Fruit fly (Drosophila melanogaster): Measurements from ENCODE around the gene Rab23.

The Rab23 gene

dm6 chr3R:5636519-5637430 lies 48.5 kb downstream of the Rab23 start, which contains the start of the genes CG31548 and CG12170:
Gene CG31548, minus strand, starts transcription at chr3R:5636852.
Gene CG12170, plus strand, starts transcription at chr3R:5637234.
- TF ChIP-seq Dll (optimal IDR thresholded peaks at IDR 0.05) (no peak), usp (GFP tag; optimal IDR thresholded peaks at IDR 0.05) (no peak), CG8478 (optimal IDR thresholded peaks at IDR 0.05) (no peak), pan (optimal IDR thresholded peaks at IDR 0.05) (no peak), psq (optimal IDR thresholded peaks at IDR 0.05) (no peak), EcR (GFP tag; optimal IDR thresholded peaks at IDR 0.05) (no peak)

- no peak for TF ChIP-seq pan (optimal IDR thresholded peaks at IDR 0.05)
- no peak for TF ChIP-seq CG8478 (optimal IDR thresholded peaks at IDR 0.05)
- no peak for TF ChIP-seq psq (optimal IDR thresholded peaks at IDR 0.05)
- no peak for TF ChIP-seq EcR (GFP tag; optimal IDR thresholded peaks at IDR 0.05)
- no peak for TF ChIP-seq usp (GFP tag; optimal IDR thresholded peaks at IDR 0.05)
- no peak for TF ChIP-seq Dll (optimal IDR thresholded peaks at IDR 0.05)
These were observed 49.7 kb downstream of the Rab23 start, which contains the start of gene CG31546 for dm6 chr3R:5635524-5635923. Gene CG31546, minus strand, starts transcription at chr3R:5635624.

- no peak for TF ChIP-seq EcR (GFP tag; optimal IDR thresholded peaks at IDR 0.05)
- TF ChIP-seq CG8478 (optimal IDR thresholded peaks at IDR 0.05): no peak
- TF ChIP-seq psq (optimal IDR thresholded peaks at IDR 0.05): no peak
- TF ChIP-seq usp (GFP tag; optimal IDR thresholded peaks at IDR 0.05): no peak
- no peak for TF ChIP-seq pan (optimal IDR thresholded peaks at IDR 0.05)
- TF ChIP-seq Dll (optimal IDR thresholded peaks at IDR 0.05): no peak
These were observed 51.8 kb downstream of the Rab23 start, which contains the start of gene CG12171 for dm6 chr3R:5633437-5633836. Gene CG12171, plus strand, starts transcription at chr3R:5633627.

dm6 chr3R:5632182-5632581 lies 53.1 kb downstream of the Rab23 start, which contains the start of gene CG31549:
Gene CG31549, plus strand, starts transcription at chr3R:5632192.
- no peak for TF ChIP-seq CG8478 (optimal IDR thresholded peaks at IDR 0.05)

Measured in whole organism.